Worm (Caenorhabditis elegans) whole organism, L1 larva: ENCODE data around the gene T19D12.1.

Experiments
- C04F5.9 ChIP-seq: sonication (generic microtip); optimal IDR thresholded peaks from 2 replicates; lab custom pipeline; 2016; ENCODE audit warnings: missing genetic modification characterization, missing compliant biosample characterization
- Y116A8C.19 ChIP-seq: sonication (generic microtip); optimal IDR thresholded peaks from 2 replicates; lab custom pipeline; 2016; ENCODE audit warnings: missing compliant biosample characterization, missing genetic modification characterization, borderline replicate concordance
- alr-1 ChIP-seq: fragments of 200-800 bp; sonication (Bioruptor generic); optimal IDR thresholded peaks from 2 replicates; lab custom pipeline; 2018; ENCODE audit warnings: borderline replicate concordance, mild to moderate bottlenecking, missing genetic modification characterization, missing compliant biosample characterization
- blmp-1 ChIP-seq: fragments of 150-350 bp; optimal IDR thresholded peaks from 2 replicates; lab custom pipeline; 2014; ENCODE audit warnings: missing biosample characterization, missing genetic modification characterization
- ceh-63 ChIP-seq: fragments of 200-800 bp; sonication (Bioruptor generic); optimal IDR thresholded peaks from 2 replicates; lab custom pipeline; 2018; ENCODE audit warnings: mild to moderate bottlenecking, missing genetic modification characterization, missing compliant biosample characterization
- ceh-82 ChIP-seq, 3 experiments: fragments of 150-350 bp in 1 of 3; sonication (generic microtip) in 2 of 3; optimal IDR thresholded peaks; 2 replicates each; lab custom pipeline; 2014 to 2017; ENCODE audit warnings: missing biosample characterization in 3 of 3, missing genetic modification characterization in 3 of 3
- ceh-88 ChIP-seq: fragments of 200-800 bp; sonication (Bioruptor generic); IDR thresholded peaks from 2 replicates; pipeline ENCODE4 v1.3.6; 2022; ENCODE audit warnings: missing genetic modification characterization, missing compliant biosample characterization
- ceh-90 ChIP-seq: sonication (generic microtip); optimal IDR thresholded peaks from 2 replicates; lab custom pipeline; 2016; ENCODE audit warnings: missing genetic modification characterization, missing compliant biosample characterization
- ces-1 ChIP-seq: fragments of 150-350 bp; optimal IDR thresholded peaks from 2 replicates; lab custom pipeline; 2014; ENCODE audit warnings: missing biosample characterization, missing genetic modification reagents, missing genetic modification characterization
- dsc-1 ChIP-seq: sonication (generic microtip); optimal IDR thresholded peaks from 2 replicates; lab custom pipeline; 2016; ENCODE audit warnings: mild to moderate bottlenecking, missing genetic modification characterization, missing compliant biosample characterization
- efl-1 ChIP-seq, 4 experiments: fragments of 150-350 bp; optimal IDR thresholded peaks in 3 of 4; peaks in 1 of 4; 1 replicate in 1 of 4; 2 replicates in 3 of 4; lab custom pipeline; 2014; ENCODE audit warnings: missing biosample characterization in 2 of 4, missing genetic modification characterization in 2 of 4, missing genetic modification reagents in 2 of 4
- efl-3 ChIP-seq: fragments of 200-800 bp; sonication (Bioruptor generic); optimal IDR thresholded peaks from 2 replicates; lab custom pipeline; 2018; ENCODE audit warnings: mild to moderate bottlenecking, missing genetic modification characterization, missing compliant biosample characterization
- egl-13 ChIP-seq: sonication (generic microtip); optimal IDR thresholded peaks from 2 replicates; lab custom pipeline; 2016; ENCODE audit warnings: missing genotype, missing genetic modification reagents, missing genetic modification characterization, missing compliant biosample characterization
- elt-2 ChIP-seq: sonication (generic microtip); optimal IDR thresholded peaks from 2 replicates; lab custom pipeline; 2016; ENCODE audit warnings: missing genetic modification characterization, mild to moderate bottlenecking, inconsistent platforms, missing compliant biosample characterization, missing genetic modification reagents
- elt-3 ChIP-seq, 6 experiments: fragments of 150-350 bp in 1 of 6; sonication (generic microtip); optimal IDR thresholded peaks; 2 replicates each; lab custom pipeline; 2017 to 2018; ENCODE audit warnings: missing biosample characterization in 6 of 6, missing genetic modification characterization in 6 of 6, inconsistent platforms in 1 of 6
- fkh-8 ChIP-seq: sonication (generic microtip); optimal IDR thresholded peaks from 2 replicates; lab custom pipeline; 2016; ENCODE audit warnings: mild to moderate bottlenecking, missing genetic modification characterization, missing compliant biosample characterization
- fos-1 ChIP-seq: fragments of 150-350 bp; optimal IDR thresholded peaks from 2 replicates; lab custom pipeline; 2014; ENCODE audit warnings: missing biosample characterization, missing genetic modification characterization
- hpl-2 ChIP-seq: fragments of 150-350 bp; optimal IDR thresholded peaks from 2 replicates; lab custom pipeline; 2014; ENCODE audit warnings: missing biosample characterization, missing genetic modification reagents, missing genetic modification characterization
- irx-1 ChIP-seq: sonication (generic microtip); optimal IDR thresholded peaks from 2 replicates; lab custom pipeline; 2016; ENCODE audit warnings: missing genetic modification characterization, missing compliant biosample characterization
- isw-1 ChIP-seq: fragments of 200-800 bp; sonication (Bioruptor generic); IDR thresholded peaks from 2 replicates; pipeline ENCODE4 v1.3.6; 2022; ENCODE audit warnings: missing genetic modification characterization, missing compliant biosample characterization
- jun-1 ChIP-seq: fragments of 150-350 bp; optimal IDR thresholded peaks from 2 replicates; lab custom pipeline; 2014; ENCODE audit warnings: missing biosample characterization, missing genetic modification reagents, missing genetic modification characterization
- lin-14 ChIP-seq: fragments of 200-800 bp; sonication (Bioruptor generic); optimal IDR thresholded peaks from 2 replicates; lab custom pipeline; 2018; ENCODE audit warnings: mild to moderate bottlenecking, missing genetic modification characterization, moderate library complexity, missing compliant biosample characterization
- lin-15B ChIP-seq: fragments of 150-350 bp; sonication (generic microtip); optimal IDR thresholded peaks from 3 replicates; lab custom pipeline; 2014; ENCODE audit warnings: missing biosample characterization, missing genetic modification characterization
- lir-3 ChIP-seq: sonication (generic microtip); optimal IDR thresholded peaks from 2 replicates; lab custom pipeline; 2016; ENCODE audit warnings: mild to moderate bottlenecking, missing genetic modification characterization, moderate library complexity, missing compliant biosample characterization; ENCODE audit not compliant: poor library complexity
- lsy-2 ChIP-seq, 2 experiments: fragments of 150-350 bp; optimal IDR thresholded peaks; 2 replicates each; lab custom pipeline; 2014; ENCODE audit warnings: missing biosample characterization in 2 of 2, missing genetic modification characterization in 2 of 2
- mab-9 ChIP-seq: fragments of 200-800 bp; sonication (Bioruptor generic); IDR thresholded peaks from 2 replicates; pipeline ENCODE4 v1.3.6; 2022; ENCODE audit warnings: missing genetic modification reagents, missing genetic modification characterization, missing compliant biosample characterization
- mdl-1 ChIP-seq, 2 experiments: fragments of 150-350 bp; optimal IDR thresholded peaks; 2 replicates each; lab custom pipeline; 2014 to 2017; ENCODE audit warnings: missing biosample characterization in 2 of 2, missing genetic modification characterization in 2 of 2, inconsistent platforms in 1 of 2
- nhr-12 ChIP-seq: sonication (generic microtip); optimal IDR thresholded peaks from 2 replicates; lab custom pipeline; 2017; ENCODE audit warnings: missing biosample characterization, missing genetic modification characterization
- nhr-19 ChIP-seq: fragments of 200-800 bp; sonication (Bioruptor generic); conservative IDR thresholded peaks from 2 replicates; pipeline ENCODE4 v1.3.6; 2022; ENCODE audit warnings: missing genetic modification characterization, missing compliant biosample characterization
- nhr-20 ChIP-seq: sonication (generic microtip); optimal IDR thresholded peaks from 2 replicates; lab custom pipeline; 2016; ENCODE audit warnings: mild to moderate bottlenecking, missing genetic modification characterization, missing compliant biosample characterization
- nhr-237 ChIP-seq: fragments of 150-350 bp; optimal IDR thresholded peaks from 2 replicates; lab custom pipeline; 2014; ENCODE audit warnings: missing biosample characterization, missing genetic modification characterization
- nhr-71 ChIP-seq: sonication (generic microtip); optimal IDR thresholded peaks from 2 replicates; lab custom pipeline; 2016; ENCODE audit warnings: mild to moderate bottlenecking, missing genetic modification characterization, moderate library complexity, missing compliant biosample characterization
- nhr-76 ChIP-seq: sonication (generic microtip); optimal IDR thresholded peaks from 2 replicates; lab custom pipeline; 2017; ENCODE audit warnings: missing biosample characterization, missing genetic modification characterization
- nhr-77 ChIP-seq: fragments of 150-350 bp; optimal IDR thresholded peaks from 2 replicates; lab custom pipeline; 2014; ENCODE audit warnings: missing biosample characterization, missing genetic modification characterization
- nhr-85 ChIP-seq: sonication (generic microtip); peaks from one replicate; lab custom pipeline; 2016; ENCODE audit warnings: missing genetic modification characterization, inconsistent platforms, missing compliant biosample characterization
- nhr-90 ChIP-seq: sonication (generic microtip); optimal IDR thresholded peaks from 2 replicates; lab custom pipeline; 2016; ENCODE audit warnings: mild to moderate bottlenecking, missing genetic modification characterization, missing compliant biosample characterization; ENCODE audit not compliant: poor library complexity
- pqm-1 ChIP-seq: sonication (generic microtip); optimal IDR thresholded peaks from 3 replicates; lab custom pipeline; 2017; ENCODE audit warnings: missing biosample characterization, missing genetic modification characterization
- skn-1 ChIP-seq: fragments of 150-350 bp; optimal IDR thresholded peaks from 2 replicates; lab custom pipeline; 2014; ENCODE audit warnings: missing biosample characterization, missing genetic modification characterization
- snu-23 ChIP-seq: sonication (generic microtip); optimal IDR thresholded peaks from 2 replicates; lab custom pipeline; 2016; ENCODE audit warnings: missing genetic modification characterization, missing compliant biosample characterization
- sox-4 ChIP-seq: sonication (generic microtip); optimal IDR thresholded peaks from 2 replicates; lab custom pipeline; 2016; ENCODE audit warnings: missing genetic modification characterization, missing compliant biosample characterization
- sptf-1 ChIP-seq: fragments of 150-350 bp; optimal IDR thresholded peaks from 2 replicates; lab custom pipeline; 2014; ENCODE audit warnings: missing biosample characterization, missing genetic modification characterization
- sup-37 ChIP-seq: fragments of 200-800 bp; sonication (Bioruptor generic); optimal IDR thresholded peaks from 2 replicates; lab custom pipeline; 2018; ENCODE audit warnings: mild to moderate bottlenecking, missing genetic modification characterization, missing compliant biosample characterization
- swsn-7 ChIP-seq: sonication (generic microtip); optimal IDR thresholded peaks from 2 replicates; lab custom pipeline; 2016; ENCODE audit warnings: missing genetic modification characterization, missing compliant biosample characterization
- unc-130 ChIP-seq: fragments of 150-350 bp; optimal IDR thresholded peaks from 2 replicates; lab custom pipeline; 2017; ENCODE audit warnings: missing biosample characterization, missing genetic modification characterization, inconsistent platforms
- unc-30 ChIP-seq: sonication (generic microtip); optimal IDR thresholded peaks from 2 replicates; lab custom pipeline; 2017; ENCODE audit warnings: missing biosample characterization, missing genetic modification characterization
- unc-62 ChIP-seq: fragments of 150-350 bp; optimal IDR thresholded peaks from 2 replicates; lab custom pipeline; 2014; ENCODE audit warnings: missing biosample characterization, missing genetic modification reagents, missing genetic modification characterization
- zag-1 ChIP-seq: fragments of 150-350 bp; optimal IDR thresholded peaks from 2 replicates; lab custom pipeline; 2014; ENCODE audit warnings: missing biosample characterization, missing genetic modification characterization
- zip-4 ChIP-seq: fragments of 200-800 bp; sonication (Bioruptor generic); optimal IDR thresholded peaks from 2 replicates; lab custom pipeline; 2018; ENCODE audit warnings: mild to moderate bottlenecking, missing genetic modification characterization, moderate library complexity, missing compliant biosample characterization
- ztf-4 ChIP-seq: fragments of 150-350 bp; optimal IDR thresholded peaks from 2 replicates; lab custom pipeline; 2014; ENCODE audit warnings: missing biosample characterization, missing genetic modification characterization

The T19D12.1 gene

ce11 chrII:6683663-6684285, 17.1 kb downstream of the T19D12.1 start, which contains the start of gene gyf-1 (continued):
- TF ChIP-seq Y116A8C.19 (tag; lab: Kevin White, UChicago) (no peak), fos-1 (tag; lab: Kevin White, UChicago) (no peak), ceh-88 (no peak), nhr-71 (tag; lab: Kevin White, UChicago) (peak; percentile 57), blmp-1 (tag; lab: Kevin White, UChicago) (peak; percentile 10), efl-3 (GFP tag; lab: Kevin White, UChicago) (no peak), zag-1 (tag; lab: Kevin White, UChicago) (no peak), irx-1 (no peak), mab-9 (no peak), nhr-20 (peak; percentile 46), nhr-85 (tag; lab: Kevin White, UChicago) (no peak), ztf-4 (tag; lab: Kevin White, UChicago) (no peak), dsc-1 (tag; lab: Kevin White, UChicago) (no peak), nhr-77 (peak; percentile 8), isw-1 (GFP tag; lab: Robert Waterston, UW) (no peak), lir-3 (tag; lab: Kevin White, UChicago) (no peak), mdl-1 (tag; optimal IDR thresholded peaks at IDR 0.05; lab: Kevin White, UChicago) (peak in 1 of 2 experiments; percentile 55), lin-14 (GFP tag; lab: Kevin White, UChicago) (peak; percentile 76), snu-23 (GFP tag; lab: Kevin White, UChicago) (peak; percentile 39), nhr-90 (tag; lab: Kevin White, UChicago) (no peak), egl-13 (tag; lab: Kevin White, UChicago) (no peak), unc-30 (tag; lab: Kevin White, UChicago) (no peak), hpl-2 (no peak), sox-4 (tag; lab: Kevin White, UChicago) (no peak), nhr-19 (GFP tag; lab: Robert Waterston, UW) (no peak), elt-3 (tag; optimal IDR thresholded peaks at IDR 0.05; lab: Kevin White, UChicago) (no peak), lin-15B (tag; lab: Kevin White, UChicago) (peak; percentile 58), pqm-1 (tag; lab: Kevin White, UChicago) (no peak), ceh-63 (no peak), unc-62 (GFP tag; lab: Kevin White, UChicago) (no peak), swsn-7 (tag; lab: Kevin White, UChicago) (peak; percentile 30), nhr-237 (tag; lab: Kevin White, UChicago) (no peak), sptf-1 (no peak), ces-1 (no peak), fkh-8 (tag; lab: Kevin White, UChicago) (peak; percentile 47), nhr-12 (tag; lab: Kevin White, UChicago) (no peak), ceh-90 (tag; lab: Kevin White, UChicago) (no peak), alr-1 (tag; lab: Kevin White, UChicago) (no peak), skn-1 (tag; lab: Kevin White, UChicago) (no peak), sup-37 (GFP tag; lab: Kevin White, UChicago) (no peak), efl-1 (optimal IDR thresholded peaks at IDR 0.05; lab: Kevin White, UChicago) (peak; percentile 36 to 38), efl-1 (GFP tag; optimal IDR thresholded peaks at IDR 0.05 in 1 of 2; lab: Kevin White, UChicago) (peak; percentile 13 to 29), nhr-76 (tag; lab: Kevin White, UChicago) (no peak), C04F5.9 (no peak), unc-130 (tag; lab: Kevin White, UChicago) (no peak), zip-4 (GFP tag; lab: Kevin White, UChicago) (no peak), jun-1 (tag; lab: Kevin White, UChicago) (no peak), lsy-2 (tag; optimal IDR thresholded peaks at IDR 0.05; lab: Kevin White, UChicago) (peak in 1 of 2 experiments; percentile 51), ceh-82 (tag; optimal IDR thresholded peaks at IDR 0.05; lab: Kevin White, UChicago) (peak in 1 of 3 experiments; percentile 53), elt-2 (tag; lab: Kevin White, UChicago) (peak; percentile 17)
